Worm (Caenorhabditis elegans) whole organism, L2 larva: ENCODE data around the gene K11H12.10.

Experiments
- C34F6.9 ChIP-seq: fragments of 150-350 bp; optimal IDR thresholded peaks from 2 replicates; lab custom pipeline; 2014; ENCODE audit warnings: missing biosample characterization, missing genetic modification characterization
- F13H6.1 ChIP-seq: sonication (generic microtip); optimal IDR thresholded peaks from 2 replicates; lab custom pipeline; 2016; ENCODE audit warnings: missing genetic modification characterization, missing compliant biosample characterization
- R02D3.7 ChIP-seq: fragments of 150-350 bp; optimal IDR thresholded peaks from 2 replicates; lab custom pipeline; 2014; ENCODE audit warnings: missing biosample characterization, missing genetic modification characterization
- Y55F3AM.14 ChIP-seq: fragments of 200-800 bp; sonication (Bioruptor generic); optimal IDR thresholded peaks from 2 replicates; lab custom pipeline; 2018; ENCODE audit warnings: mild to moderate bottlenecking, missing genetic modification characterization, missing compliant biosample characterization
- aly-2 ChIP-seq: fragments of 150-350 bp; optimal IDR thresholded peaks from 2 replicates; lab custom pipeline; 2014; ENCODE audit warnings: missing biosample characterization, missing genetic modification characterization
- ama-1 ChIP-seq: fragments of 150-350 bp; optimal IDR thresholded peaks from 2 replicates; lab custom pipeline; 2018; ENCODE audit warnings: inconsistent platforms
- blmp-1 ChIP-seq: sonication (generic microtip); optimal IDR thresholded peaks from 2 replicates; lab custom pipeline; 2017; ENCODE audit warnings: missing genetic modification characterization, mild to moderate bottlenecking, missing compliant biosample characterization, antibody characterized with exemption, moderate library complexity; ENCODE audit not compliant: insufficient read depth
- ceh-16 ChIP-seq: fragments of 150-350 bp; optimal IDR thresholded peaks from 2 replicates; lab custom pipeline; 2014; ENCODE audit warnings: missing biosample characterization, missing genetic modification characterization
- dmd-4 ChIP-seq: sonication (generic microtip); optimal IDR thresholded peaks from 2 replicates; lab custom pipeline; 2017; ENCODE audit warnings: missing biosample characterization, missing genetic modification characterization
- elt-1 ChIP-seq: fragments of 150-350 bp; optimal IDR thresholded peaks from 2 replicates; lab custom pipeline; 2014; ENCODE audit warnings: missing biosample characterization, missing genetic modification characterization
- elt-3 ChIP-seq: sonication (generic microtip); optimal IDR thresholded peaks from 2 replicates; lab custom pipeline; 2017; ENCODE audit warnings: missing biosample characterization, missing genetic modification characterization
- fos-1 ChIP-seq: fragments of 150-350 bp; optimal IDR thresholded peaks from 2 replicates; lab custom pipeline; 2014; ENCODE audit warnings: missing biosample characterization, missing genetic modification characterization
- gmeb-1 ChIP-seq: fragments of 150-350 bp; optimal IDR thresholded peaks from 2 replicates; lab custom pipeline; 2014; ENCODE audit warnings: missing biosample characterization, missing genetic modification characterization
- lin-11 ChIP-seq: fragments of 150-350 bp; sonication (generic microtip); optimal IDR thresholded peaks from 2 replicates; lab custom pipeline; 2014; ENCODE audit warnings: missing biosample characterization, missing genetic modification characterization, inconsistent platforms, mixed read lengths
- lin-13 ChIP-seq: fragments of 150-350 bp; optimal IDR thresholded peaks from 2 replicates; lab custom pipeline; 2014; ENCODE audit warnings: missing biosample characterization, missing genetic modification reagents, missing genetic modification characterization
- lsy-2 ChIP-seq, 2 experiments: fragments of 150-350 bp in 1 of 2; sonication (generic microtip) in 1 of 2; optimal IDR thresholded peaks; 2 replicates each; lab custom pipeline; 2014 to 2017; ENCODE audit warnings: missing biosample characterization in 2 of 2, missing genetic modification characterization in 2 of 2
- mab-5 ChIP-seq: fragments of 150-350 bp; optimal IDR thresholded peaks from 2 replicates; lab custom pipeline; 2014; ENCODE audit warnings: missing biosample characterization, missing genetic modification characterization
- mbf-1 ChIP-seq: sonication (generic microtip); optimal IDR thresholded peaks from 2 replicates; lab custom pipeline; 2017; ENCODE audit warnings: missing biosample characterization, missing genetic modification characterization
- mdl-1 ChIP-seq, 2 experiments: fragments of 150-350 bp in 1 of 2; sonication (generic microtip) in 1 of 2; optimal IDR thresholded peaks; 2 replicates each; lab custom pipeline; 2017; ENCODE audit warnings: missing biosample characterization in 2 of 2, missing genetic modification characterization in 2 of 2
- nhr-11 ChIP-seq: fragments of 150-350 bp; optimal IDR thresholded peaks from 2 replicates; lab custom pipeline; 2014; ENCODE audit warnings: missing biosample characterization, missing genetic modification characterization
- nhr-129 ChIP-seq: fragments of 150-350 bp; optimal IDR thresholded peaks from 2 replicates; lab custom pipeline; 2014; ENCODE audit warnings: missing biosample characterization, missing genetic modification characterization
- nhr-23 ChIP-seq: fragments of 150-350 bp; optimal IDR thresholded peaks from 2 replicates; lab custom pipeline; 2014; ENCODE audit warnings: missing biosample characterization, missing genetic modification reagents, missing genetic modification characterization
- nhr-237 ChIP-seq: fragments of 150-350 bp; optimal IDR thresholded peaks from 2 replicates; lab custom pipeline; 2014; ENCODE audit warnings: missing biosample characterization, missing genetic modification characterization
- nhr-77 ChIP-seq: fragments of 150-350 bp; optimal IDR thresholded peaks from 2 replicates; lab custom pipeline; 2014; ENCODE audit warnings: missing biosample characterization, missing genetic modification characterization
- peb-1 ChIP-seq: fragments of 150-350 bp; optimal IDR thresholded peaks from 2 replicates; lab custom pipeline; 2014; ENCODE audit warnings: missing biosample characterization, missing genetic modification characterization
- sem-4 ChIP-seq: fragments of 150-350 bp; optimal IDR thresholded peaks from 2 replicates; lab custom pipeline; 2014; ENCODE audit warnings: missing biosample characterization, missing genetic modification reagents, missing genetic modification characterization
- skn-1 ChIP-seq: sonication (generic microtip); optimal IDR thresholded peaks from 2 replicates; lab custom pipeline; 2017; ENCODE audit warnings: missing biosample characterization, missing genetic modification characterization
- sma-9 ChIP-seq, 2 experiments: fragments of 150-350 bp in 1 of 2; sonication (generic microtip) in 1 of 2; optimal IDR thresholded peaks; 2 replicates each; lab custom pipeline; 2014 to 2016; ENCODE audit warnings: missing genetic modification characterization in 2 of 2, mild to moderate bottlenecking in 1 of 2, missing biosample characterization in 1 of 2, missing compliant biosample characterization in 1 of 2, missing genetic modification reagents in 1 of 2, moderate library complexity in 1 of 2
- snpc-4 ChIP-seq: fragments of 150-350 bp; optimal IDR thresholded peaks from 2 replicates; lab custom pipeline; 2014; ENCODE audit warnings: missing biosample characterization, missing genetic modification characterization
- unc-62 ChIP-seq: fragments of 150-350 bp; optimal IDR thresholded peaks from 2 replicates; lab custom pipeline; 2014; ENCODE audit warnings: missing biosample characterization, missing genetic modification reagents, missing genetic modification characterization
- ztf-11 ChIP-seq: sonication (generic microtip); optimal IDR thresholded peaks from 2 replicates; lab custom pipeline; 2017; ENCODE audit warnings: missing biosample characterization, missing genetic modification characterization
- ztf-4 ChIP-seq: fragments of 150-350 bp; optimal IDR thresholded peaks from 2 replicates; lab custom pipeline; 2014; ENCODE audit warnings: missing biosample characterization, missing genetic modification characterization

The K11H12.10 gene

ce11 chrIV:675471-676159, at the start of gene K11H12.10, which contains the start of gene K11H12.4:
Gene K11H12.10 (plus strand): TSS chrIV:676075.
Gene K11H12.4 (minus strand): TSS chrIV:675883.
- TF ChIP-seq nhr-11 (tag; lab: Kevin White, UChicago), result no peak
- no peak for TF ChIP-seq mdl-1 (tag; optimal IDR thresholded peaks at IDR 0.05; lab: Kevin White, UChicago)
- peak; percentile 81 for TF ChIP-seq fos-1 (tag; lab: Kevin White, UChicago)
- TF ChIP-seq peb-1 (tag; lab: Kevin White, UChicago), result no peak

- TF ChIP-seq nhr-77 (no peak), lin-11 (tag; lab: Kevin White, UChicago) (no peak), C34F6.9 (tag; lab: Kevin White, UChicago) (no peak), R02D3.7 (tag; lab: Kevin White, UChicago) (no peak), nhr-23 (no peak)
These were observed 48.6 kb upstream of the K11H12.10 start, which contains the start of gene nhr-76 for ce11 chrIV:627237-627636. Gene nhr-76 (plus strand): TSS chrIV:627537.

- TF ChIP-seq sem-4 (tag; lab: Kevin White, UChicago) (no peak), mbf-1 (tag; lab: Kevin White, UChicago) (no peak), nhr-77 (no peak), nhr-237 (no peak), ztf-11 (tag; lab: Kevin White, UChicago) (no peak), unc-62 (no peak)
These were observed 45.3 kb upstream of the K11H12.10 start for ce11 chrIV:630598-630997.

ce11 chrIV:631869-632268, 44.0 kb upstream of the K11H12.10 start:
- TF ChIP-seq ama-1 (lab: Kevin White, UChicago), result no peak
- TF ChIP-seq F13H6.1, result no peak
- TF ChIP-seq lsy-2 (tag; optimal IDR thresholded peaks at IDR 0.05; lab: Kevin White, UChicago), result no peak

DNA sequence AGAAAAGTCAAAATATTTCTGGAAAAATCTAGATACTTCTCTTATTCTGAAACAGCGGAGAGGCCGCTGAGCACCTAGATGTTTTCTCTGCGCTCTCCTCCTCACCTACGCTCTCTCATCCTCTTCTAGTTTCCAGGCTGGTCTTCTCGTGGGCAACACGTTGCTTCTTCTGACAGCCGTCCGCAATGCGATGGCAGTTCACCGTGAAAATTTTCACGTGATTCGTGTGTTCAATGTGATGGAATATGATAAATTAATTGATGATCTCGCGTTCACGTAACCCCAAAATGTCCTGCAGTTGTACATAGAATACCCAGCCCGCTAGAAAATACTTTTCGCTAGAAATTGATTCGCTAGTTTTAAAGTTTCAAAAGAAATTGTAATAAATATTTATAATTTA, 42.3 kb upstream of the K11H12.10 start:
- TF ChIP-seq unc-62 (no peak), ama-1 (lab: Kevin White, UChicago) (no peak), peb-1 (tag; lab: Kevin White, UChicago) (no peak), ztf-4 (tag; lab: Kevin White, UChicago) (no peak), F13H6.1 (no peak), skn-1 (no peak), nhr-129 (no peak), lin-13 (GFP tag; lab: Kevin White, UChicago) (no peak)
- TF ChIP-seq, all 48 proteins: peak for 0

DNA sequence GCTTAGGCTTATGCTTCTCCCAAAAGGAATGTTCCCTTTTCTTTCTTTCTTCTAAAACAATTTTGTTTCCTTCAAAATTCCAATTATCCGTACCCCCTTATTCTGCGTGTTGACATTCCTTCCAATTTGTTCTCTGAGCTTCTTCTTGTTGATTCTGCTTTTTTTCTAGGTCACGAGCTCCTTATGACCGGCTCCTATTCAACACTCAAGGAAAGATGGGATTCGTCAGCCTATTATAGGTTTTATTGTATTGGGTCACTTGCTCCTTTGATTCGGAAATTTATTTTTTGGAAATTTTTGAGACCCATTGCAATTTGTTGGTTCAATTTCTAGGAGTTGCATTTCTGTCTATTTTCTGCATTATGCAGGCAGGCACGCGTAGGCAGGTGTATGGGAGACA, 36.7 kb upstream of the K11H12.10 start:
- no peak for TF ChIP-seq sma-9 (GFP tag; optimal IDR thresholded peaks at IDR 0.05; lab: Kevin White, UChicago)
- TF ChIP-seq sma-9 (tag; optimal IDR thresholded peaks at IDR 0.05; lab: Kevin White, UChicago), result no peak
- no peak for TF ChIP-seq nhr-129
- no peak for TF ChIP-seq gmeb-1 (tag; lab: Kevin White, UChicago)
- no peak for TF ChIP-seq dmd-4
- TF ChIP-seq lin-11 (tag; lab: Kevin White, UChicago), result no peak
- no peak for TF ChIP-seq ceh-16 (tag; lab: Kevin White, UChicago)
- TF ChIP-seq blmp-1 (tag; lab: Kevin White, UChicago), result no peak
- TF ChIP-seq elt-1 (tag; lab: Kevin White, UChicago), result no peak
- no peak for TF ChIP-seq aly-2 (tag; lab: Kevin White, UChicago)
- no peak for TF ChIP-seq C34F6.9 (tag; lab: Kevin White, UChicago)
- TF ChIP-seq mab-5 (tag; lab: Kevin White, UChicago), result no peak
- no peak for TF ChIP-seq elt-3
- TF ChIP-seq snpc-4 (tag; lab: Kevin White, UChicago), result no peak
- TF ChIP-seq lsy-2 (tag; optimal IDR thresholded peaks at IDR 0.05; lab: Kevin White, UChicago), result no peak
- TF ChIP-seq Y55F3AM.14 (GFP tag; lab: Kevin White, UChicago), result no peak
- TF ChIP-seq ama-1 (lab: Kevin White, UChicago), result no peak
